Worm (Caenorhabditis elegans) whole organism, young adult: ENCODE data around the gene tag-65.

ENCODE experiments used
- K12H6.12 ChIP-seq: fragments of 200-800 bp; sonication (Bioruptor generic); optimal IDR thresholded peaks from 2 replicates; lab custom pipeline; 2018; ENCODE audit warnings: mild to moderate bottlenecking, missing genetic modification characterization, missing compliant biosample characterization
- T26A5.8 ChIP-seq: sonication (generic microtip); optimal IDR thresholded peaks from 2 replicates; lab custom pipeline; 2016; ENCODE audit warnings: missing genetic modification characterization, missing compliant biosample characterization
- Y56A3A.18 ChIP-seq: fragments of 200-800 bp; sonication (Bioruptor generic); IDR thresholded peaks from 2 replicates; pipeline ENCODE4 v1.3.6; 2022; ENCODE audit warnings: missing genetic modification reagents, missing genetic modification characterization, missing compliant biosample characterization
- akir-1 ChIP-seq: fragments of 200-800 bp; sonication (Bioruptor generic); optimal IDR thresholded peaks from 2 replicates; lab custom pipeline; 2018; ENCODE audit warnings: mild to moderate bottlenecking, missing genetic modification characterization, moderate library complexity, missing compliant biosample characterization
- ama-1 ChIP-seq, 3 experiments: fragments of 150-350 bp in 1 of 3; sonication (generic microtip) in 2 of 3; optimal IDR thresholded peaks; 2 replicates each; lab custom pipeline; 2014 to 2018; ENCODE audit warnings: missing biosample characterization in 2 of 3, missing genetic modification characterization in 2 of 3, missing genetic modification reagents in 2 of 3
- aptf-2 ChIP-seq: fragments of 200-800 bp; sonication (Bioruptor generic); conservative IDR thresholded peaks from 2 replicates; pipeline ENCODE4 v1.3.6; 2022; ENCODE audit warnings: missing genetic modification reagents, missing genetic modification characterization, missing compliant biosample characterization
- athp-1 ChIP-seq: sonication (generic microtip); optimal IDR thresholded peaks from 2 replicates; lab custom pipeline; 2017; ENCODE audit warnings: mild to moderate bottlenecking, missing genetic modification characterization, missing compliant biosample characterization
- attf-3 ChIP-seq: fragments of 200-800 bp; sonication (Bioruptor generic); conservative IDR thresholded peaks from 2 replicates; pipeline ENCODE4 v1.3.6; 2022; ENCODE audit warnings: missing genetic modification reagents, missing genetic modification characterization, missing compliant biosample characterization
- bed-1 ChIP-seq: fragments of 200-800 bp; sonication (Bioruptor generic); IDR thresholded peaks from 2 replicates; pipeline ENCODE4 v1.3.6; 2022; ENCODE audit warnings: missing genetic modification reagents, missing genetic modification characterization, missing compliant biosample characterization
- bed-2 ChIP-seq: fragments of 200-800 bp; sonication (Bioruptor generic); IDR thresholded peaks from 2 replicates; pipeline ENCODE4 v1.3.6; 2022; ENCODE audit warnings: missing genetic modification reagents, missing genetic modification characterization, missing compliant biosample characterization
- ccch-3 ChIP-seq: fragments of 200-800 bp; sonication (Bioruptor generic); optimal IDR thresholded peaks from 2 replicates; lab custom pipeline; 2018; ENCODE audit warnings: mild to moderate bottlenecking, missing genetic modification characterization, missing compliant biosample characterization
- cebp-2 ChIP-seq: fragments of 200-800 bp; sonication (Bioruptor generic); IDR thresholded peaks from 2 replicates; pipeline ENCODE4 v1.3.6; 2022; ENCODE audit warnings: missing genetic modification characterization, missing compliant biosample characterization
- ceh-100 ChIP-seq: fragments of 200-800 bp; sonication (Bioruptor generic); IDR thresholded peaks from 2 replicates; pipeline ENCODE4 v1.3.6; 2022; ENCODE audit warnings: missing genetic modification reagents, missing genetic modification characterization, missing compliant biosample characterization
- ceh-40 ChIP-seq: fragments of 200-800 bp; sonication (Bioruptor generic); IDR thresholded peaks from 2 replicates; pipeline ENCODE4 v1.3.6; 2022; ENCODE audit warnings: missing genetic modification characterization, missing compliant biosample characterization
- ceh-79 ChIP-seq: sonication (generic microtip); optimal IDR thresholded peaks from 2 replicates; lab custom pipeline; 2017; ENCODE audit warnings: mild to moderate bottlenecking, missing genetic modification characterization, missing compliant biosample characterization
- dpff-1 ChIP-seq: sonication (generic microtip); optimal IDR thresholded peaks from 2 replicates; lab custom pipeline; 2017; ENCODE audit warnings: mild to moderate bottlenecking, missing genetic modification characterization, missing compliant biosample characterization
- egrh-3 ChIP-seq: fragments of 200-800 bp; sonication (Bioruptor generic); IDR thresholded peaks from 2 replicates; pipeline ENCODE4 v1.3.6; 2022; ENCODE audit warnings: missing genetic modification reagents, missing genetic modification characterization, missing compliant biosample characterization
- ekl-4 ChIP-seq: fragments of 200-800 bp; sonication (Bioruptor generic); IDR thresholded peaks from 2 replicates; pipeline ENCODE4 v1.3.6; 2022; ENCODE audit warnings: missing genetic modification reagents, missing genetic modification characterization, missing compliant biosample characterization
- fkh-3 ChIP-seq: sonication (generic microtip); optimal IDR thresholded peaks from 2 replicates; lab custom pipeline; 2016; ENCODE audit warnings: mild to moderate bottlenecking, missing genetic modification characterization, missing compliant biosample characterization
- gei-17 ChIP-seq: fragments of 200-800 bp; sonication (Bioruptor generic); optimal IDR thresholded peaks from 2 replicates; lab custom pipeline; 2018; ENCODE audit warnings: mild to moderate bottlenecking, missing genetic modification characterization, missing compliant biosample characterization
- lin-40 ChIP-seq: sonication (generic microtip); optimal IDR thresholded peaks from 2 replicates; lab custom pipeline; 2016; ENCODE audit warnings: missing genetic modification characterization, mild to moderate bottlenecking, missing compliant biosample characterization, missing genotype, missing genetic modification reagents
- madf-3 ChIP-seq: fragments of 200-800 bp; sonication (Bioruptor generic); IDR thresholded peaks from 2 replicates; pipeline ENCODE4 v1.3.6; 2022; ENCODE audit warnings: missing genetic modification reagents, missing genetic modification characterization, missing compliant biosample characterization
- mcd-1 ChIP-seq: fragments of 200-800 bp; sonication (Bioruptor generic); IDR thresholded peaks from 2 replicates; pipeline ENCODE4 v1.3.6; 2022; ENCODE audit warnings: missing genetic modification reagents, missing genetic modification characterization, missing compliant biosample characterization
- mes-4 ChIP-seq: sonication (generic microtip); optimal IDR thresholded peaks from 2 replicates; lab custom pipeline; 2016; ENCODE audit warnings: missing genotype, missing genetic modification characterization, missing compliant biosample characterization
- nfya-2 ChIP-seq: fragments of 200-800 bp; sonication (Bioruptor generic); IDR thresholded peaks from 2 replicates; pipeline ENCODE4 v1.3.6; 2022; ENCODE audit warnings: missing genetic modification reagents, missing genetic modification characterization, missing compliant biosample characterization
- nfyb-1 ChIP-seq: fragments of 200-800 bp; sonication (Bioruptor generic); IDR thresholded peaks from 2 replicates; pipeline ENCODE4 v1.3.6; 2022; ENCODE audit warnings: missing genetic modification reagents, missing genetic modification characterization, missing compliant biosample characterization
- nhr-120 ChIP-seq: fragments of 200-800 bp; sonication (Bioruptor generic); IDR thresholded peaks from 2 replicates; pipeline ENCODE4 v1.3.6; 2022; ENCODE audit warnings: missing genetic modification characterization, missing compliant biosample characterization
- nhr-179 ChIP-seq: sonication (generic microtip); optimal IDR thresholded peaks from 2 replicates; lab custom pipeline; 2016; ENCODE audit warnings: mild to moderate bottlenecking, missing genetic modification characterization, missing compliant biosample characterization
- nhr-27 ChIP-seq: fragments of 200-800 bp; sonication (Bioruptor generic); optimal IDR thresholded peaks from 2 replicates; lab custom pipeline; 2018; ENCODE audit warnings: mild to moderate bottlenecking, missing genetic modification characterization, moderate library complexity, missing compliant biosample characterization
- nhr-90 ChIP-seq: sonication (generic microtip); optimal IDR thresholded peaks from 2 replicates; lab custom pipeline; 2016; ENCODE audit warnings: missing genotype, mild to moderate bottlenecking, missing genetic modification characterization, missing compliant biosample characterization
- pbrm-1 ChIP-seq: fragments of 200-800 bp; sonication (Bioruptor generic); IDR thresholded peaks from 2 replicates; pipeline ENCODE4 v1.3.6; 2022; ENCODE audit warnings: missing genetic modification reagents, missing genetic modification characterization, missing compliant biosample characterization
- rec-8 ChIP-seq, 2 experiments: sonication (generic microtip); optimal IDR thresholded peaks; 2 replicates each; lab custom pipeline; 2016; ENCODE audit warnings: mild to moderate bottlenecking in 2 of 2, missing genetic modification characterization in 2 of 2, missing genetic modification reagents in 2 of 2, missing genotype in 2 of 2, missing biosample characterization in 1 of 2, missing compliant biosample characterization in 1 of 2, moderate library complexity in 1 of 2
- sptf-2 ChIP-seq: fragments of 200-800 bp; sonication (Bioruptor generic); optimal IDR thresholded peaks from 2 replicates; lab custom pipeline; 2018; ENCODE audit warnings: mild to moderate bottlenecking, missing genetic modification characterization, missing compliant biosample characterization
- tbp1 ChIP-seq: fragments of 200-800 bp; sonication (Bioruptor generic); optimal IDR thresholded peaks from 2 replicates; lab custom pipeline; 2018; ENCODE audit warnings: mild to moderate bottlenecking, missing genetic modification characterization, missing compliant biosample characterization
- tlf-1 ChIP-seq: fragments of 200-800 bp; sonication (Bioruptor generic); optimal IDR thresholded peaks from 2 replicates; lab custom pipeline; 2018; ENCODE audit warnings: mild to moderate bottlenecking, missing genetic modification characterization, missing compliant biosample characterization
- zfh-2 ChIP-seq: fragments of 200-800 bp; sonication (Bioruptor generic); conservative IDR thresholded peaks from 2 replicates; pipeline ENCODE4 v1.3.6; 2022; ENCODE audit warnings: missing genetic modification reagents, missing genetic modification characterization, missing compliant biosample characterization
- ztf-25 ChIP-seq: fragments of 200-800 bp; sonication (Bioruptor generic); IDR thresholded peaks from 2 replicates; pipeline ENCODE4 v1.3.6; 2022; ENCODE audit warnings: missing genetic modification reagents, missing genetic modification characterization, missing compliant biosample characterization
- ztf-26 ChIP-seq: sonication (generic microtip); optimal IDR thresholded peaks from 2 replicates; lab custom pipeline; 2017; ENCODE audit warnings: missing genetic modification characterization, missing compliant biosample characterization
- ztf-3 ChIP-seq: fragments of 200-800 bp; sonication (Bioruptor generic); optimal IDR thresholded peaks from 2 replicates; lab custom pipeline; 2018; ENCODE audit warnings: mild to moderate bottlenecking, missing genetic modification characterization, missing compliant biosample characterization

tag-65 gene

DNA sequence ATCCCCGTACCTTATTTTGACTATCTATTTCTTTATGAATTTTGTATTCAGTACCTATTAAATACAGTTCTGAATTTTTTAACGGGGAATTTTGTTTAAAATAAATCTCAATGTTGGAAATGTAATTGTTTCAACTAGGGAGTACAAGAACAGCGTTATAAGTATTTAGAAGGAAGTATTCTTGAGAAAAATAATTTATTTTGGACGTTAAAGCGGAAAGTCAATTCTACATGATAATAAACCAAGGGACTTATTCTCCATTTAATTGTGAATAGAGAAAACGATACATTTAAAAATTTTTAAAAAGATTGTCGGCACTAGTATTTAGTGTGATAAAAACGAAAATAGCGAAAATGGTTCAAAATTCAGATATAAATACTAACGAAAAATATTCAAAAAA lies 9.2 kb downstream of the tag-65 start (continued):
- TF ChIP-seq nhr-120: no peak
- no peak for TF ChIP-seq dpff-1
- peak; percentile 15 for TF ChIP-seq tlf-1 (GFP tag; lab: Kevin White, UChicago)
- no peak for TF ChIP-seq akir-1 (GFP tag; lab: Kevin White, UChicago)
- no peak for TF ChIP-seq nhr-27
- peak; percentile 4 for TF ChIP-seq T26A5.8 (tag; lab: Kevin White, UChicago)

DNA sequence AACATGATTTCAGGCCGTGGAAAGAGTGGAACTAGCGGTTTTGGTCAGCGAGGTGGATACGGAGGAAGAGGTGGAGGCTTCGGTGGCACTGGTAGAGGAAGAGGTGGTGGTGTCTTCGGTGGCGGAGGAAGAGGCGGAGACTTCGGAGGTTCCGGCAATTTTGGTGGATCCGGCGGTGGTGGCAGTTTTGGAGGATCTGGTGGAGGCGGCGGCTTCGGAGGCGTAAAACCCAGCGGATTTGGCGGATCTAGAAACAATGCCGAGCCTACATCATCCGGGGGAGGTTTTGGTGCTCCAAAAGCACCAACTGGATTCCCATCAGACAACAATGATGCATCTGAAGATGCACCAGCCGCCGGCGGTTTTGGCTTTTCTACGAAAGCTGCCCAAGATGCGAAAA lies 10.1 kb downstream of the tag-65 start:
- TF ChIP-seq ztf-26 (tag; lab: Kevin White, UChicago): no peak
- TF ChIP-seq nhr-90: no peak
- TF ChIP-seq ama-1 (optimal IDR thresholded peaks at IDR 0.05; lab: Kevin White, UChicago): no peak
- TF ChIP-seq ama-1 (GFP tag; optimal IDR thresholded peaks at IDR 0.05; lab: Kevin White, UChicago): no peak
- no peak for TF ChIP-seq cebp-2
- TF ChIP-seq tbp1 (GFP tag; lab: Kevin White, UChicago): no peak
- no peak for TF ChIP-seq gei-17 (GFP tag; lab: Kevin White, UChicago)
- no peak for TF ChIP-seq bed-2 (GFP tag; lab: Robert Waterston, UW)
- peak; percentile 82; the same call in 1 of the 2 replicates for TF ChIP-seq egrh-3 (GFP tag; lab: Robert Waterston, UW)
- TF ChIP-seq K12H6.12 (tag; lab: Kevin White, UChicago): no peak
- TF ChIP-seq rec-8 (tag; optimal IDR thresholded peaks at IDR 0.05; lab: Kevin White, UChicago): no peak
- TF ChIP-seq sptf-2 (GFP tag; lab: Kevin White, UChicago): no peak
- 0 out of 2 replicates have a peak, but pooled peaks have one; percentile 50 for TF ChIP-seq madf-3
- TF ChIP-seq ceh-100 (GFP tag; lab: Robert Waterston, UW): no peak
- TF ChIP-seq dpff-1: no peak
- TF ChIP-seq ekl-4: no peak
- TF ChIP-seq aptf-2: no peak
- no peak for TF ChIP-seq athp-1
- peak; percentile 90 for TF ChIP-seq zfh-2
- peak; percentile 12; the same call in 1 of the 2 replicates for TF ChIP-seq nfyb-1 (GFP tag; lab: Robert Waterston, UW)
- TF ChIP-seq fkh-3 (tag; lab: Kevin White, UChicago): no peak
- TF ChIP-seq ccch-3 (GFP tag; lab: Kevin White, UChicago): no peak
- no peak for TF ChIP-seq ceh-40 (GFP tag; lab: Robert Waterston, UW)
- TF ChIP-seq mes-4 (tag; lab: Kevin White, UChicago): no peak
- TF ChIP-seq ztf-25 (GFP tag; lab: Robert Waterston, UW): no peak

DNA sequence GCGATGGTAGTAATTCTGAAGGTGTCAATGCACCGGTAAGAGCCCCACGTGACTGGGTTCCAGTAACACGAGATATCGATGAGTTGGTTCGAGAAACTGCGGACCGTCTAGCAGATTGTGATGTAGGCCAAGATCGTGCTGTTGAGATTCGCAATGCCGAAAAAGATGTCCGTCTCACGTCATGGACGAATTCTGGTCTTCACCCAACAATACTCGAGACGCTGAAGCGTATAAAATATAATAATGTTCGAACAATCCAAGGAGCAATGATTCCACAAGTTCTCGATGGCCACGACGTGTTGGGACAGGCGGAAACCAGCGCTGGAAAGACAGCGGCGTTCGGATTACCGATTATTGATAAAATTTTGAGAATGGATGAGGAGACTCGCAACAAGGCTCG lies 11.9 kb downstream of the tag-65 start:
- no peak for TF ChIP-seq ceh-79
- TF ChIP-seq ztf-25 (GFP tag; lab: Robert Waterston, UW): no peak
- no peak for TF ChIP-seq lin-40 (tag; lab: Kevin White, UChicago)
- no peak for TF ChIP-seq ztf-3 (GFP tag; lab: Kevin White, UChicago)
- no peak for TF ChIP-seq bed-1
- TF ChIP-seq pbrm-1 (GFP tag; lab: Robert Waterston, UW): no peak
- TF ChIP-seq nfya-2: no peak
- TF ChIP-seq Y56A3A.18 (GFP tag; lab: Robert Waterston, UW): no peak
- TF ChIP-seq mcd-1: no peak
- no peak for TF ChIP-seq nhr-179
- TF ChIP-seq attf-3 (GFP tag; lab: Robert Waterston, UW): no peak
- TF ChIP-seq, all 124 proteins: peak for 0
